Worm (Caenorhabditis elegans): ENCODE measurements around the gene crt-1.

The crt-1 gene

ce11 chrV:6112823-6113222 is 12.5 kb upstream of the crt-1 start, which contains the start of gene F17A9.5:
Gene F17A9.5, minus strand, starts transcription at chrV:6112997.
- TF ChIP-seq ceh-36 (tag; optimal IDR thresholded peaks at IDR 0.05) (no peak), tra-4 (tag; optimal IDR thresholded peaks at IDR 0.05) (no peak), aly-1 (tag; optimal IDR thresholded peaks at IDR 0.05) (no peak), pes-1 (GFP tag; IDR thresholded peaks at IDR 0.05) (no peak), ceh-13 (GFP tag; optimal IDR thresholded peaks at IDR 0.05) (no peak), hmbx-1 (tag; optimal IDR thresholded peaks at IDR 0.05) (no peak), hnd-1 (tag; optimal IDR thresholded peaks at IDR 0.05) (no peak), F13C5.2 (tag; optimal IDR thresholded peaks at IDR 0.05) (no peak), tbx-37 (GFP tag; conservative IDR thresholded peaks at IDR 0.05) (no peak), sea-1 (GFP tag; conservative IDR thresholded peaks at IDR 0.05) (no peak)

- TF ChIP-seq tra-4 (tag; optimal IDR thresholded peaks at IDR 0.05) (no peak), ceh-13 (GFP tag; optimal IDR thresholded peaks at IDR 0.05) (no peak), hmg-4 (GFP tag; optimal IDR thresholded peaks at IDR 0.05) (no peak), sea-1 (GFP tag; conservative IDR thresholded peaks at IDR 0.05) (no peak), ceh-36 (tag; optimal IDR thresholded peaks at IDR 0.05) (no peak), aly-1 (tag; optimal IDR thresholded peaks at IDR 0.05) (no peak), ets-7 (tag; optimal IDR thresholded peaks at IDR 0.05) (no peak), scrt-1 (GFP tag; IDR thresholded peaks at IDR 0.05) (no peak), tbx-11 (GFP tag; IDR thresholded peaks at IDR 0.05) (no peak), hmbx-1 (tag; optimal IDR thresholded peaks at IDR 0.05) (no peak), pes-1 (GFP tag; IDR thresholded peaks at IDR 0.05) (no peak), tbx-37 (GFP tag; conservative IDR thresholded peaks at IDR 0.05) (no peak), ama-1 (optimal IDR thresholded peaks at IDR 0.05) (no peak), B0310.2 (tag; optimal IDR thresholded peaks at IDR 0.05) (no peak), flt-1 (GFP tag; IDR thresholded peaks at IDR 0.05) (no peak), hnd-1 (tag; optimal IDR thresholded peaks at IDR 0.05) (no peak), F13C5.2 (tag; optimal IDR thresholded peaks at IDR 0.05) (no peak)
Measured at ce11 chrV:6110533-6110932, 10.2 kb upstream of the crt-1 start, which contains the start of gene F17A9.4. Gene F17A9.4, minus strand, starts transcription at chrV:6110629.

ce11 chrV:6107474-6107873 is 7.1 kb upstream of the crt-1 start, which contains the start of gene cwf-19L1:
Gene cwf-19L1, plus strand, starts transcription at chrV:6107828.
- no peak for TF ChIP-seq hmbx-1 (tag; optimal IDR thresholded peaks at IDR 0.05)
- TF ChIP-seq pes-1 (GFP tag; IDR thresholded peaks at IDR 0.05), result peak; percentile 68
- TF ChIP-seq ama-1 (optimal IDR thresholded peaks at IDR 0.05), result no peak
- no peak for TF ChIP-seq hnd-1 (tag; optimal IDR thresholded peaks at IDR 0.05)
- no peak for TF ChIP-seq flt-1 (GFP tag; IDR thresholded peaks at IDR 0.05)
- no peak for TF ChIP-seq ceh-36 (tag; optimal IDR thresholded peaks at IDR 0.05)
- no peak for TF ChIP-seq ets-7 (tag; optimal IDR thresholded peaks at IDR 0.05)
- no peak for TF ChIP-seq scrt-1 (GFP tag; IDR thresholded peaks at IDR 0.05)
- no peak for TF ChIP-seq B0310.2 (tag; optimal IDR thresholded peaks at IDR 0.05)
- no peak for TF ChIP-seq tra-4 (tag; optimal IDR thresholded peaks at IDR 0.05)
- no peak for TF ChIP-seq ceh-13 (GFP tag; optimal IDR thresholded peaks at IDR 0.05)
- no peak for TF ChIP-seq hmg-4 (GFP tag; optimal IDR thresholded peaks at IDR 0.05)
- TF ChIP-seq tbx-11 (GFP tag; IDR thresholded peaks at IDR 0.05), result no peak
- no peak for TF ChIP-seq F13C5.2 (tag; optimal IDR thresholded peaks at IDR 0.05)
- no peak for TF ChIP-seq aly-1 (tag; optimal IDR thresholded peaks at IDR 0.05)
- peak; percentile 71 for TF ChIP-seq tbx-37 (GFP tag; conservative IDR thresholded peaks at IDR 0.05)

- TF ChIP-seq B0310.2 (tag; optimal IDR thresholded peaks at IDR 0.05) (no peak), ceh-36 (tag; optimal IDR thresholded peaks at IDR 0.05) (no peak), ets-7 (tag; optimal IDR thresholded peaks at IDR 0.05) (no peak), aly-1 (tag; optimal IDR thresholded peaks at IDR 0.05) (no peak), sea-1 (GFP tag; conservative IDR thresholded peaks at IDR 0.05) (no peak), hmg-4 (GFP tag; optimal IDR thresholded peaks at IDR 0.05) (no peak), tra-4 (tag; optimal IDR thresholded peaks at IDR 0.05) (no peak), hmbx-1 (tag; optimal IDR thresholded peaks at IDR 0.05) (no peak), tbx-11 (GFP tag; IDR thresholded peaks at IDR 0.05) (no peak), ceh-13 (GFP tag; optimal IDR thresholded peaks at IDR 0.05) (no peak), flt-1 (GFP tag; IDR thresholded peaks at IDR 0.05) (no peak), scrt-1 (GFP tag; IDR thresholded peaks at IDR 0.05) (no peak), hnd-1 (tag; optimal IDR thresholded peaks at IDR 0.05) (no peak), pes-1 (GFP tag; IDR thresholded peaks at IDR 0.05) (no peak)
Measured at ce11 chrV:6105374-6105773, 5.0 kb upstream of the crt-1 start, which contains the start of gene atf-8. Gene atf-8, plus strand, starts transcription at chrV:6105607.

ce11 chrV:6103429-6103828 is 3.1 kb upstream of the crt-1 start, which contains the start of gene Y38A10A.11:
Gene Y38A10A.11, minus strand, starts transcription at chrV:6103529.
- TF ChIP-seq hnd-1 (tag; optimal IDR thresholded peaks at IDR 0.05) (no peak), pes-1 (GFP tag; IDR thresholded peaks at IDR 0.05) (no peak), tra-4 (tag; optimal IDR thresholded peaks at IDR 0.05) (no peak), scrt-1 (GFP tag; IDR thresholded peaks at IDR 0.05) (no peak), B0310.2 (tag; optimal IDR thresholded peaks at IDR 0.05) (no peak)

ce11 chrV:6101243-6101898 is 1.0 kb upstream of the crt-1 start:
- TF ChIP-seq tbx-11 (GFP tag; IDR thresholded peaks at IDR 0.05) (no peak), scrt-1 (GFP tag; IDR thresholded peaks at IDR 0.05) (no peak), tbx-37 (GFP tag; conservative IDR thresholded peaks at IDR 0.05) (no peak), flt-1 (GFP tag; IDR thresholded peaks at IDR 0.05) (no peak), hmg-4 (GFP tag; optimal IDR thresholded peaks at IDR 0.05) (no peak), F13C5.2 (tag; optimal IDR thresholded peaks at IDR 0.05) (no peak), hmbx-1 (tag; optimal IDR thresholded peaks at IDR 0.05) (no peak), tra-4 (tag; optimal IDR thresholded peaks at IDR 0.05) (no peak), ceh-13 (GFP tag; optimal IDR thresholded peaks at IDR 0.05) (no peak), ceh-36 (tag; optimal IDR thresholded peaks at IDR 0.05) (no peak), pes-1 (GFP tag; IDR thresholded peaks at IDR 0.05) (no peak), sea-1 (GFP tag; conservative IDR thresholded peaks at IDR 0.05) (no peak), hnd-1 (tag; optimal IDR thresholded peaks at IDR 0.05) (no peak), ets-7 (tag; optimal IDR thresholded peaks at IDR 0.05) (no peak), B0310.2 (tag; optimal IDR thresholded peaks at IDR 0.05) (no peak), aly-1 (tag; optimal IDR thresholded peaks at IDR 0.05) (no peak), ama-1 (optimal IDR thresholded peaks at IDR 0.05) (no peak)

ce11 chrV:6099634-6100033 is 708 bp downstream of the crt-1 start:
- TF ChIP-seq B0310.2 (tag; optimal IDR thresholded peaks at IDR 0.05) (no peak), tbx-37 (GFP tag; conservative IDR thresholded peaks at IDR 0.05) (no peak), sea-1 (GFP tag; conservative IDR thresholded peaks at IDR 0.05) (no peak), aly-1 (tag; optimal IDR thresholded peaks at IDR 0.05) (no peak), tbx-11 (GFP tag; IDR thresholded peaks at IDR 0.05) (no peak), pes-1 (GFP tag; IDR thresholded peaks at IDR 0.05) (no peak), flt-1 (GFP tag; IDR thresholded peaks at IDR 0.05) (no peak), ama-1 (optimal IDR thresholded peaks at IDR 0.05) (no peak), hmbx-1 (tag; optimal IDR thresholded peaks at IDR 0.05) (no peak), ceh-13 (GFP tag; optimal IDR thresholded peaks at IDR 0.05) (no peak), scrt-1 (GFP tag; IDR thresholded peaks at IDR 0.05) (no peak), F13C5.2 (tag; optimal IDR thresholded peaks at IDR 0.05) (no peak), hmg-4 (GFP tag; optimal IDR thresholded peaks at IDR 0.05) (no peak), ceh-36 (tag; optimal IDR thresholded peaks at IDR 0.05) (no peak), hnd-1 (tag; optimal IDR thresholded peaks at IDR 0.05) (no peak)

Data from whole organism, early embryonic.